Worm (Caenorhabditis elegans) whole organism, L1 larva: ENCODE results near the gene C45B2.3.
A peak's percentile ranks its signal among the peaks of the same experiment; 100 is the strongest.

ENCODE experiments used
- aha-1 ChIP-seq: fragments of 150-350 bp; optimal IDR thresholded peaks from 2 replicates; lab custom pipeline; 2014; ENCODE audit warnings: missing biosample characterization, missing genetic modification characterization
- lsy-2 ChIP-seq, 2 experiments: fragments of 150-350 bp; optimal IDR thresholded peaks; 2 replicates each; lab custom pipeline; 2014; ENCODE audit warnings: missing biosample characterization in 2 of 2, missing genetic modification characterization in 2 of 2
- pag-3 ChIP-seq: sonication (generic microtip); optimal IDR thresholded peaks from 2 replicates; lab custom pipeline; 2017; ENCODE audit warnings: missing genetic modification characterization, mild to moderate bottlenecking, missing compliant biosample characterization, antibody characterized with exemption, borderline replicate concordance; ENCODE audit not compliant: insufficient read depth

ce11 chrX:6052744-6053143 is 30.0 kb upstream of the C45B2.3 start, which contains the start of gene C45B2.6:
- TF ChIP-seq pag-3 (tag; lab: Kevin White, UChicago) = no peak
- TF ChIP-seq lsy-2 (tag; optimal IDR thresholded peaks at IDR 0.05; lab: Kevin White, UChicago) = peak in 1 of 2 experiments; percentile 35
- TF ChIP-seq aha-1 (tag; lab: Kevin White, UChicago) = no peak
